Worm (Caenorhabditis elegans): ENCODE data around the gene selt-1.2.

selt-1.2 gene

ce11 chrV:10731989-10732472 lies 15.1 kb downstream of the selt-1.2 start, which contains the start of gene T28B11.1:
Gene T28B11.1 (minus strand): TSS chrV:10732422.
- TF ChIP-seq K09A11.1 (tag; optimal IDR thresholded peaks at IDR 0.05; ENCODE audit: insufficient read depth) (no peak), elt-2 (tag; optimal IDR thresholded peaks at IDR 0.05) (peak; percentile 94)

ce11 chrV:10730824-10731416 lies 16.2 kb downstream of the selt-1.2 start:
- TF ChIP-seq unc-55 (GFP tag; optimal IDR thresholded peaks at IDR 0.05) = peak; percentile 47
- no peak for TF ChIP-seq eyg-1 (tag; optimal IDR thresholded peaks at IDR 0.05)
- no peak for TF ChIP-seq ceh-14 (tag; optimal IDR thresholded peaks at IDR 0.05)
- TF ChIP-seq hlh-15 (tag; optimal IDR thresholded peaks at IDR 0.05) = no peak

- TF ChIP-seq nhr-232 (tag; optimal IDR thresholded peaks at IDR 0.05) = no peak
- TF ChIP-seq sox-4 (tag; optimal IDR thresholded peaks at IDR 0.05) = no peak
- peak; percentile 21 for TF ChIP-seq pqm-1 (tag; optimal IDR thresholded peaks at IDR 0.05)
- TF ChIP-seq madf-2 (tag; optimal IDR thresholded peaks at IDR 0.05) = no peak
- peak; percentile 45 for TF ChIP-seq elt-2 (tag; optimal IDR thresholded peaks at IDR 0.05)
- no peak for TF ChIP-seq tbx-7 (tag; optimal IDR thresholded peaks at IDR 0.05)
- peak; percentile 66 for TF ChIP-seq dve-1 (tag; optimal IDR thresholded peaks at IDR 0.05)
- TF ChIP-seq mec-3 (tag; optimal IDR thresholded peaks at IDR 0.05; ENCODE audit: borderline replicate concordance) = no peak
- no peak for TF ChIP-seq pha-2 (tag; optimal IDR thresholded peaks at IDR 0.05)
- TF ChIP-seq ceh-30 (tag; optimal IDR thresholded peaks at IDR 0.05) = no peak
- TF ChIP-seq tbx-2 (tag; optimal IDR thresholded peaks at IDR 0.05) = no peak
- no peak for TF ChIP-seq ceh-18 (tag; optimal IDR thresholded peaks at IDR 0.05)
- TF ChIP-seq ceh-34 (tag; optimal IDR thresholded peaks at IDR 0.05) = no peak
- peak; percentile 7 for TF ChIP-seq hlh-30 (tag; optimal IDR thresholded peaks at IDR 0.05; ENCODE audit: insufficient read depth)
- no peak for TF ChIP-seq ceh-14 (tag; optimal IDR thresholded peaks at IDR 0.05)
- TF ChIP-seq C08G9.2 (tag; optimal IDR thresholded peaks at IDR 0.05) = no peak
Observed at ce11 chrV:10729456-10729904, 17.7 kb downstream of the selt-1.2 start.

- no peak for TF ChIP-seq pha-4 (tag; optimal IDR thresholded peaks at IDR 0.05)
- peak; percentile 73 for TF ChIP-seq ceh-18 (tag; optimal IDR thresholded peaks at IDR 0.05)
- peak; percentile 32 for TF ChIP-seq nfya-1 (tag; optimal IDR thresholded peaks at IDR 0.05)
- TF ChIP-seq ama-1 (optimal IDR thresholded peaks at IDR 0.05) = no peak
- TF ChIP-seq unc-55 (GFP tag; optimal IDR thresholded peaks at IDR 0.05) = peak; percentile 92
- peak; percentile 19 for TF ChIP-seq rnt-1 (tag; optimal IDR thresholded peaks at IDR 0.05)
Observed at ce11 chrV:10727651-10728050, 19.5 kb downstream of the selt-1.2 start.

DNA sequence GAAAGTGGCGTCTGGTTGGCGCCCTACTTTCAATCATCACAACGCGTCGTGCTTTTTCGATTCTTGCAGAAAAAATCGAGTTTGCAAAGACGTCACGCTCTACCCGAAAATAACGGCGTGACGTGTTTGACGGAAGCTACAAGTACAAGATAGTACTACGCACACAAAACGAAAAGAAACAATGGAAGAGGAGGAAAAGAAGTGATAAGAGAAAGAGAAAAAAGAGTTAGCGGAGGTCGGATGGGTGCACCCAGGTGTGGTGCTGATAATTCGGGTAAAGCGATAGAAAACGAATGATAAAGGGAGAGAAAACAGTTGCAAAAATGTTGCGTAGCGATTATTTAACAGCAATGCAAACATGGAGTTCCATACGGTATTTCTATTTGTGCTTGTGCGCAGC lies 20.5 kb downstream of the selt-1.2 start:
- peak; percentile 88 for TF ChIP-seq elt-2 (tag; optimal IDR thresholded peaks at IDR 0.05)
- no peak for TF ChIP-seq npax-4 (tag; optimal IDR thresholded peaks at IDR 0.05)

- TF ChIP-seq ceh-6 (GFP tag; optimal IDR thresholded peaks at IDR 0.05) = no peak
- TF ChIP-seq ceh-34 (tag; optimal IDR thresholded peaks at IDR 0.05) = no peak
- no peak for TF ChIP-seq rnt-1 (tag; optimal IDR thresholded peaks at IDR 0.05)
- TF ChIP-seq npax-4 (tag; optimal IDR thresholded peaks at IDR 0.05) = no peak
- no peak for TF ChIP-seq fax-1 (tag; optimal IDR thresholded peaks at IDR 0.05)
- TF ChIP-seq hlh-8 (tag; optimal IDR thresholded peaks at IDR 0.05) = no peak
- TF ChIP-seq tbx-2 (tag; optimal IDR thresholded peaks at IDR 0.05) = no peak
- no peak for TF ChIP-seq ttx-3 (tag; optimal IDR thresholded peaks at IDR 0.05)
- TF ChIP-seq elt-2 (tag; optimal IDR thresholded peaks at IDR 0.05) = no peak
- no peak for TF ChIP-seq ceh-24 (tag; optimal IDR thresholded peaks at IDR 0.05)
- no peak for TF ChIP-seq lim-6 (tag; optimal IDR thresholded peaks at IDR 0.05)
- TF ChIP-seq ahr-1 (tag; optimal IDR thresholded peaks at IDR 0.05) = no peak
- no peak for TF ChIP-seq Y22D7AL.16 (tag; optimal IDR thresholded peaks at IDR 0.05)
- no peak for TF ChIP-seq F13H6.1 (tag; optimal IDR thresholded peaks at IDR 0.05)
- TF ChIP-seq pag-3 (tag; optimal IDR thresholded peaks at IDR 0.05; ENCODE audit: borderline replicate concordance) = no peak
Observed at ce11 chrV:10725424-10725951, 21.7 kb downstream of the selt-1.2 start.

Data from whole organism, late embryonic.